Fruit fly (Drosophila melanogaster): ENCODE measurements around the gene CG32354.

DNA sequence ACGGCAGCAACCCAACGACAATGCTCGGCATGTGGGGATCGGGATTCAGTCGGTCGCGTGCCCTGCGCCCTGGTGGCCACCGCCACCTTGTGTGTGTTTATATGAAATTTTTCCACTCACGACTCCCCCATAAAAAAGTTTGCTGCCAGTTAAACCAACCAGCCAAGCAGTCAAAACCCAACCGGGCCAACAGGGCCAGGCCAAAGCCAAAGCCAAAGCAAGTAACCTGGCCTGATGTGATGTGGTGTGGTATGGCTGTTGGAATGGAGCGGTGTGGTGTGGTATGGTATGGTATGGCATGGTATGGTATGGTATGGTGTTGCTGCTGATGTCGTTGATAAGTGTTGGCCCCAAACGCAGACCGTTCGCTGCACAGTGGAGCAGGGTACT is 37.6 kb upstream of the CG32354 start:
- no peak for TF ChIP-seq bab1 (GFP tag; optimal IDR thresholded peaks at IDR 0.05)
- TF ChIP-seq kay (GFP tag; ENCODE audit: borderline replicate concordance), result no peak
- TF ChIP-seq pad (GFP tag; optimal IDR thresholded peaks at IDR 0.05), result no peak
- no peak for TF ChIP-seq tj (GFP tag; optimal IDR thresholded peaks at IDR 0.05)
- TF ChIP-seq CG11617 (GFP tag; optimal IDR thresholded peaks at IDR 0.05), result no peak
- TF ChIP-seq CG7101 (tag; optimal IDR thresholded peaks at IDR 0.05), result no peak
- no peak for TF ChIP-seq ovo (GFP tag; optimal IDR thresholded peaks at IDR 0.05)
- TF ChIP-seq cic (GFP tag; optimal IDR thresholded peaks at IDR 0.05), result no peak
- no peak for TF ChIP-seq CG7045 (GFP tag; optimal IDR thresholded peaks at IDR 0.05)
- TF ChIP-seq CG12768 (GFP tag; optimal IDR thresholded peaks at IDR 0.05), result no peak

Measured in whole organism, adult.